Worm (Caenorhabditis elegans) whole organism, late embryonic: ENCODE data around the gene rpap-3.
A peak's percentile ranks its signal among the peaks of the same experiment; 100 is the strongest.

Source experiments
- F13H6.1 ChIP-seq: sonication (generic microtip); optimal IDR thresholded peaks from 2 replicates; lab custom pipeline; 2016; ENCODE audit warnings: missing genetic modification characterization, missing compliant biosample characterization
- Y22D7AL.16 ChIP-seq: sonication (generic microtip); optimal IDR thresholded peaks from 2 replicates; lab custom pipeline; 2016; ENCODE audit warnings: missing genetic modification characterization, missing compliant biosample characterization
- ahr-1 ChIP-seq: sonication (generic microtip); optimal IDR thresholded peaks from 2 replicates; lab custom pipeline; 2016; ENCODE audit warnings: missing genetic modification characterization, missing compliant biosample characterization
- ceh-14 ChIP-seq: sonication (generic microtip); optimal IDR thresholded peaks from 2 replicates; lab custom pipeline; 2016; ENCODE audit warnings: missing genotype, missing genetic modification characterization, missing compliant biosample characterization
- ceh-18 ChIP-seq: sonication (generic microtip); optimal IDR thresholded peaks from 2 replicates; lab custom pipeline; 2016; ENCODE audit warnings: missing genetic modification characterization, missing compliant biosample characterization
- ceh-2 ChIP-seq: sonication (generic microtip); optimal IDR thresholded peaks from 2 replicates; lab custom pipeline; 2016; ENCODE audit warnings: missing genotype, missing genetic modification characterization, missing compliant biosample characterization
- ceh-31 ChIP-seq: sonication (generic microtip); optimal IDR thresholded peaks from 2 replicates; lab custom pipeline; 2016; ENCODE audit warnings: missing genetic modification characterization, missing compliant biosample characterization
- ceh-34 ChIP-seq: sonication (generic microtip); optimal IDR thresholded peaks from 2 replicates; lab custom pipeline; 2016; ENCODE audit warnings: mild to moderate bottlenecking, missing genetic modification characterization, missing compliant biosample characterization
- ceh-45 ChIP-seq: fragments of 200-800 bp; sonication (Bioruptor generic); IDR thresholded peaks from 2 replicates; pipeline ENCODE4 v1.3.6; 2022; ENCODE audit warnings: missing genetic modification reagents, missing genetic modification characterization, missing compliant biosample characterization
- ceh-48 ChIP-seq: sonication (generic microtip); optimal IDR thresholded peaks from 2 replicates; lab custom pipeline; 2016; ENCODE audit warnings: missing genetic modification characterization, inconsistent platforms, missing compliant biosample characterization
- ceh-6 ChIP-seq: fragments of 200-800 bp; sonication (Bioruptor generic); optimal IDR thresholded peaks from 2 replicates; lab custom pipeline; 2018; ENCODE audit warnings: mild to moderate bottlenecking, missing genetic modification characterization, missing compliant biosample characterization
- che-1 ChIP-seq: sonication (generic microtip); optimal IDR thresholded peaks from 2 replicates; lab custom pipeline; 2016; ENCODE audit warnings: mild to moderate bottlenecking, missing genetic modification characterization, missing compliant biosample characterization
- dve-1 ChIP-seq: sonication (generic microtip); optimal IDR thresholded peaks from 2 replicates; lab custom pipeline; 2017; ENCODE audit warnings: antibody characterized with exemption, mild to moderate bottlenecking, missing genetic modification characterization, missing compliant biosample characterization
- elt-2 ChIP-seq: sonication (generic microtip); optimal IDR thresholded peaks from 2 replicates; lab custom pipeline; 2016; ENCODE audit warnings: missing genetic modification reagents, missing genetic modification characterization, missing compliant biosample characterization
- fkh-10 ChIP-seq: fragments of 150-350 bp; optimal IDR thresholded peaks from 2 replicates; lab custom pipeline; 2014; ENCODE audit warnings: missing biosample characterization, missing genetic modification reagents, missing genetic modification characterization
- hlh-13 ChIP-seq: fragments of 200-800 bp; sonication (Bioruptor generic); optimal IDR thresholded peaks from 2 replicates; lab custom pipeline; 2018; ENCODE audit warnings: mild to moderate bottlenecking, missing genetic modification characterization, missing compliant biosample characterization
- hlh-30 ChIP-seq: sonication (generic microtip); optimal IDR thresholded peaks from 2 replicates; lab custom pipeline; 2017; ENCODE audit warnings: antibody characterized with exemption, missing genetic modification characterization, missing compliant biosample characterization; ENCODE audit not compliant: insufficient read depth
- lim-6 ChIP-seq: sonication (generic microtip); optimal IDR thresholded peaks from 2 replicates; lab custom pipeline; 2016; ENCODE audit warnings: missing genetic modification characterization, missing compliant biosample characterization
- madf-2 ChIP-seq: sonication (generic microtip); optimal IDR thresholded peaks from 2 replicates; lab custom pipeline; 2017; ENCODE audit warnings: missing genetic modification characterization, missing compliant biosample characterization
- mec-3 ChIP-seq: sonication (generic microtip); optimal IDR thresholded peaks from 2 replicates; lab custom pipeline; 2016; ENCODE audit warnings: borderline replicate concordance, missing genetic modification characterization, missing compliant biosample characterization
- nfya-1 ChIP-seq: sonication (generic microtip); optimal IDR thresholded peaks from 2 replicates; lab custom pipeline; 2017; ENCODE audit warnings: missing genetic modification characterization, mild to moderate bottlenecking, missing compliant biosample characterization, antibody characterized with exemption, moderate library complexity
- npax-4 ChIP-seq: sonication (generic microtip); optimal IDR thresholded peaks from 2 replicates; lab custom pipeline; 2016; ENCODE audit warnings: missing genetic modification characterization, missing compliant biosample characterization
- pag-3 ChIP-seq: sonication (generic microtip); optimal IDR thresholded peaks from 2 replicates; lab custom pipeline; 2016; ENCODE audit warnings: missing compliant biosample characterization, missing genetic modification characterization, borderline replicate concordance
- pros-1 ChIP-seq: fragments of 150-350 bp; optimal IDR thresholded peaks from 2 replicates; lab custom pipeline; 2014; ENCODE audit warnings: missing biosample characterization, missing genetic modification reagents, missing genetic modification characterization
- ref-2 ChIP-seq: sonication (generic microtip); optimal IDR thresholded peaks from 2 replicates; lab custom pipeline; 2016; ENCODE audit warnings: missing genetic modification characterization, missing compliant biosample characterization
- sdc-2 ChIP-seq: sonication (generic microtip); optimal IDR thresholded peaks from 2 replicates; lab custom pipeline; 2016; ENCODE audit warnings: missing genotype, missing genetic modification characterization, missing compliant biosample characterization
- sox-2 ChIP-seq: fragments of 200-800 bp; sonication (Bioruptor generic); IDR thresholded peaks from 2 replicates; pipeline ENCODE4 v1.3.6; 2022; ENCODE audit warnings: missing genetic modification reagents, missing genetic modification characterization, missing compliant biosample characterization
- syd-9 ChIP-seq: sonication (generic microtip); optimal IDR thresholded peaks from 2 replicates; lab custom pipeline; 2016; ENCODE audit warnings: mild to moderate bottlenecking, missing genetic modification characterization, moderate library complexity, missing compliant biosample characterization
- tbx-2 ChIP-seq: sonication (generic microtip); optimal IDR thresholded peaks from 2 replicates; lab custom pipeline; 2016; ENCODE audit warnings: missing genetic modification characterization, missing compliant biosample characterization
- tbx-7 ChIP-seq: sonication (generic microtip); optimal IDR thresholded peaks from 2 replicates; lab custom pipeline; 2016; ENCODE audit warnings: missing genotype, missing genetic modification characterization, missing compliant biosample characterization
- ttx-3 ChIP-seq: sonication (generic microtip); optimal IDR thresholded peaks from 2 replicates; lab custom pipeline; 2016; ENCODE audit warnings: missing genetic modification reagents, missing genetic modification characterization, missing compliant biosample characterization
- unc-3 ChIP-seq, 2 experiments: fragments of 200-800 bp in 1 of 2; sonication (Bioruptor generic) in 1 of 2; sonication (generic microtip) in 1 of 2; conservative IDR thresholded peaks in 1 of 2; optimal IDR thresholded peaks in 1 of 2; 2 replicates each; pipeline versions ENCODE4 v1.3.6 to Lab custom; 2016 to 2022; ENCODE audit warnings: missing compliant biosample characterization in 2 of 2, missing genetic modification characterization in 2 of 2, missing genetic modification reagents in 1 of 2
- unc-42 ChIP-seq: sonication (generic microtip); optimal IDR thresholded peaks from 2 replicates; lab custom pipeline; 2016; ENCODE audit warnings: missing genotype, missing genetic modification characterization, missing compliant biosample characterization
- unc-55 ChIP-seq: sonication (generic microtip); optimal IDR thresholded peaks from 2 replicates; lab custom pipeline; 2017; ENCODE audit warnings: missing biosample characterization, missing genetic modification reagents, missing genetic modification characterization
- unc-86 ChIP-seq: sonication (generic microtip); optimal IDR thresholded peaks from 2 replicates; lab custom pipeline; 2016; ENCODE audit warnings: missing genetic modification characterization, missing compliant biosample characterization
- zip-5 ChIP-seq: sonication (generic microtip); optimal IDR thresholded peaks from 2 replicates; lab custom pipeline; 2016; ENCODE audit warnings: missing genetic modification characterization, missing compliant biosample characterization

Gene rpap-3

DNA sequence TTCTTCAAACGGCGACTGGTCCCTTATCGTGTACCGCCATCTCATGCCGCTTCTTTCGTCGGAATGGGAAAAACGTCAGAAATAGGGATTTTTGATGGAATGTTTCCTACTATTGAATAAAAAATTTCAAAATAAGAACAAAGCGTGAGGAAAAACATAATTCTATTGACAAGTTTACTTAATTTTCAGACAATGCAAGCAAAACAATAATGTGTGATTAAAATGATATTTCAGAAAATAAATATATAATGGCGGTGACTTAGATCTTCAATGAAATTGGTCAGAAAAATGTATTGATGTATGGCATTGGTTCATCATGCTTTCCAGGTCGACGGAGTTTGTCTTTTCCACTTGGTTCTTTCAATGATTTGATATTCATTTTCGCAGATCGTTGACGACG is 15.9 kb upstream of the rpap-3 start, which contains the start of gene ntp-1:
TSS of gene ntp-1 (minus strand) at position 101 of the 400 bp plus-strand sequence.
- TF ChIP-seq zip-5 (tag; lab: Kevin White, UChicago) (no peak), unc-42 (tag; lab: Kevin White, UChicago) (no peak), ahr-1 (tag; lab: Kevin White, UChicago) (no peak), pag-3 (tag; lab: Kevin White, UChicago) (no peak), fkh-10 (GFP tag; lab: Kevin White, UChicago) (no peak), sox-2 (no peak), hlh-30 (tag; lab: Kevin White, UChicago) (no peak), F13H6.1 (tag; lab: Kevin White, UChicago) (no peak), sdc-2 (no peak), syd-9 (tag; lab: Kevin White, UChicago) (no peak), che-1 (tag; lab: Kevin White, UChicago) (no peak), hlh-13 (GFP tag; lab: Kevin White, UChicago) (no peak), npax-4 (tag; lab: Kevin White, UChicago) (no peak), ceh-34 (tag; lab: Kevin White, UChicago) (no peak), lim-6 (no peak), ceh-18 (tag; lab: Kevin White, UChicago) (no peak), mec-3 (tag; lab: Kevin White, UChicago) (no peak), unc-3 (GFP tag; conservative IDR thresholded peaks at IDR 0.05; lab: Robert Waterston, UW) (no peak), unc-3 (tag; optimal IDR thresholded peaks at IDR 0.05; lab: Kevin White, UChicago) (no peak), ttx-3 (no peak)

DNA sequence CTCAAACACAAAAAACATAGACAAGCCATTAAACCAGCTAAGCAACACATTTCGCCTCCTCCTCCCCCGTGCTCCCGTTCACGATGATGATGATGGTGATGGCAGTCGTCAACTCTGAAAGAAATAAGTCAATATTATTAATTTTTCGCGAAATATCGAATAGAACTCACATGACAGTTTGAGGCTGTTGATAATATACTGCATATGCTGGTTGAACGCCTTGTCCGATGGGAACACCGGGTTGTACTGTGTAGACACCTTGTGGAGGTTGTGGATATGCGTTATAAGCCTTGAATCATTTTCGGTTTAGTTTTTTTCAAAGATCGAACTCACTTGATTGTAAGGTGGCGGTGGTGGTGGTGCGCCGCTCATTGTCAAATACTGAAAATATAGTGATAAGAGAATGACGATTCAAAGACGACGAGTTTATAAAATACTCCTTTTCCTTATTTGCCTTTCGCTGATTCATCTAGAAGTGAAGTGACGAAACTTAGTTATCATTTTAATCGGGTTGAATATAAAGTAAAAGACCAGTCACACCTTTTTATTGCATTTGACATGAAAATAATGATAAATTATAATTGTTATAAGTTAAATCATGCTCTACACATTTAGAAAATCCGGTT is 13.2 kb upstream of the rpap-3 start, which contains the start of gene C33H5.13:
TSS of gene C33H5.13 (minus strand) at position 443 of the 626 bp plus-strand sequence.
- no peak for TF ChIP-seq zip-5 (tag; lab: Kevin White, UChicago)
- TF ChIP-seq Y22D7AL.16 (tag; lab: Kevin White, UChicago): no peak
- TF ChIP-seq ceh-34 (tag; lab: Kevin White, UChicago): no peak
- TF ChIP-seq tbx-7: no peak
- no peak for TF ChIP-seq madf-2 (tag; lab: Kevin White, UChicago)
- TF ChIP-seq ceh-45: no peak

DNA sequence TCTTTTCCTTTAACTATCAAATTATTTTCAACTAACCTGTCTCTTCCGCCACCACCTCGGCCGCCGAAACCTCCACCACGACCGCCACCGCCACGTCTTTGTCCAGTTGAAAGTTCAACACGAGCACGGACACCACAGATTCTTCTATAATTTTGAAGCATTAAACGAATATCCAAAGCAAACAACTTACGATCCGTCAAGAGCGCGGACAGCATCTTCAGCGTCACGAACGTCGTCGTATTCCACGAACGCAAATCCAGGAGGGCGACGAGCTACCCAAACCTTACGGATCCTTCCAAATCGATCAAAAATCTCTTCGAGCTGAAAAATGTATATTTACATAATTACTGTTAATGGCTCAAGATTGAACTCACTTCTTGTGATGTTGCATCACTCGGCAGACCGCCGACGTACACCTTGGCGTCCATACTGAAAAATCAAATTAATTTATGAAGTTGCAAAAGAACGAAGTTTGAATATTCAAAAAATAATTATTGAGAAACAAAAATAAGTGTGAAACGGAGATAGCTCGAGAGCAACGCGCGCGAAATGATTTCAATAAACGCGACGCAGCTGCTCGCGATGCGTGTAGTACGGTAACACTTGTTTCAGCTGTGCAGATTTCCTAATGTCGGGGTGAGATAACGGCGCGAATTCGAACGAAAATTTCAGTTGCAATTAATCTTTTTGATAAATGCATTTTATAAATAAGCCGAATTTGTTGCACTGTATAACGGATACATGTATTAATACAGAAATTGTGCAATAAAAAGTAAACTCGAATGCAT is 12.2 kb upstream of the rpap-3 start, which contains the start of gene rsp-6:
TSS of gene rsp-6 (minus strand) at position 429 of the 788 bp plus-strand sequence.
- no peak for TF ChIP-seq pros-1 (tag; lab: Kevin White, UChicago)
- TF ChIP-seq dve-1 (tag; lab: Kevin White, UChicago): peak; percentile 75
- TF ChIP-seq ceh-14 (tag; lab: Kevin White, UChicago): peak; percentile 52
- no peak for TF ChIP-seq ceh-6 (GFP tag; lab: Kevin White, UChicago)
- TF ChIP-seq unc-42 (tag; lab: Kevin White, UChicago): peak; percentile 88
- peak; percentile 60 for TF ChIP-seq unc-86 (tag; lab: Kevin White, UChicago)
- TF ChIP-seq unc-55 (GFP tag; lab: Kevin White, UChicago): peak; percentile 83
- TF ChIP-seq ceh-31 (tag; lab: Kevin White, UChicago): peak; percentile 82
- TF ChIP-seq ceh-18 (tag; lab: Kevin White, UChicago): peak; percentile 71
- peak; percentile 95 for TF ChIP-seq nfya-1
- peak; percentile 79 for TF ChIP-seq tbx-2 (tag; lab: Kevin White, UChicago)
- TF ChIP-seq ceh-48 (tag; lab: Kevin White, UChicago): peak; percentile 9
- no peak for TF ChIP-seq ceh-2 (tag; lab: Kevin White, UChicago)
- TF ChIP-seq elt-2 (tag; lab: Kevin White, UChicago): peak; percentile 73
- peak; percentile 47 for TF ChIP-seq ceh-34 (tag; lab: Kevin White, UChicago)
- TF ChIP-seq ceh-45: no peak
- TF ChIP-seq hlh-30 (tag; lab: Kevin White, UChicago): peak; percentile 25
- TF ChIP-seq ref-2 (tag; lab: Kevin White, UChicago): peak; percentile 53
- TF ChIP-seq, all 69 proteins: peak for 14
